Worm (Caenorhabditis elegans): ENCODE results near the gene grl-10.

grl-10 gene

ce11 chrV:7737710-7738109 is 36.6 kb upstream of the grl-10 start, which contains the start of gene srr-9:
TSS of gene srr-9 (plus strand) at chrV:7738010.
- TF ChIP-seq somi-1 (GFP tag; optimal IDR thresholded peaks at IDR 0.05) (no peak), let-526 (GFP tag; IDR thresholded peaks at IDR 0.05) (no peak), F37B4.10 (GFP tag; IDR thresholded peaks at IDR 0.05) (no peak), hmg-1.2 (GFP tag; IDR thresholded peaks at IDR 0.05) (0 out of 2 replicates have a peak, but pooled peaks have one; percentile 10), ceh-100 (GFP tag; IDR thresholded peaks at IDR 0.05) (no peak), nhr-90 (tag; optimal IDR thresholded peaks at IDR 0.05) (no peak)

DNA sequence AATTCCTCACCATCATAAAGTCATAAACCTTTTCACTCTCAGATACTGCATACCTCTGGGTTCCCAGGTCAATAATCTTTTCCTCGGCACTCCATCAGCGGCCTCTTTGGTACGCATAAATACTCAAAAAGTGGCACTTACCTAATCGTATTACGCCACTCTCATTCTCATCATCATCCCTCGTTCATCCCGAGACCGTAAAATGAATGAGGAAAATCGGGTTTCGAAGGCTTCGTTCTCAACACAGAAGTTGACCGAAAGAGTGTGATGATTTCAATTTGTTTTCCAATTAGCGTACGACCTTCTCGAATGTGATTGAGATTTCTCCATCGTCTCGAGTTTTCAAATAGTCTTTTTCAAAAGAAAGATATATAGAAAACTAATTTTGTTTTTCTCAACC is 34.4 kb upstream of the grl-10 start:
- TF ChIP-seq nhr-179 (tag; optimal IDR thresholded peaks at IDR 0.05) (no peak), efl-1 (GFP tag; optimal IDR thresholded peaks at IDR 0.05) (no peak)

DNA sequence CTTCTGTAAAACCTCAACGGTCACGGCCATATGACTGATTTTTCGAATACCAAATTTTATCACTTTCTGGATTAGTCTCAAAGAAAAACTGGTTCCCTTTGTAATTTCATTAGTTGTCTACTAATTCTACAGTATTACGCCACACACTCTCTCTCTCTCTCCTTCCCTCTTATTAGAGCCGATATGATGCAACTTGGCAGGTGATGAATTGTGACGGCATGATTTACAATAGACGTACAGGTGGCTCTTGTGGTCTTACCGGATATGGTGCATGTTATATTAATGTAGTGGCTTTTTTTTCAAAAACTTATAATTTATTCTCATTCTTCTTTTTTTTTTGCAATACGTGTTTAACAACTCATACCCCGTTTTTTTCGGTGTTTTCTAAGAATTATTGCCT is 32.4 kb upstream of the grl-10 start:
- TF ChIP-seq snpc-4 (GFP tag; optimal IDR thresholded peaks at IDR 0.05): no peak
- TF ChIP-seq snpc-4 (tag; optimal IDR thresholded peaks at IDR 0.05): no peak
- no peak for TF ChIP-seq ztf-28 (GFP tag; IDR thresholded peaks at IDR 0.05)
- TF ChIP-seq K12H6.12 (tag; optimal IDR thresholded peaks at IDR 0.05): no peak
- no peak for TF ChIP-seq sdz-38 (tag; optimal IDR thresholded peaks at IDR 0.05)
- TF ChIP-seq somi-1 (GFP tag; optimal IDR thresholded peaks at IDR 0.05): no peak
- no peak for TF ChIP-seq egl-18 (GFP tag; IDR thresholded peaks at IDR 0.05)
- TF ChIP-seq ztf-6 (GFP tag; IDR thresholded peaks at IDR 0.05): no peak
- TF ChIP-seq ceh-100 (GFP tag; IDR thresholded peaks at IDR 0.05): no peak

DNA sequence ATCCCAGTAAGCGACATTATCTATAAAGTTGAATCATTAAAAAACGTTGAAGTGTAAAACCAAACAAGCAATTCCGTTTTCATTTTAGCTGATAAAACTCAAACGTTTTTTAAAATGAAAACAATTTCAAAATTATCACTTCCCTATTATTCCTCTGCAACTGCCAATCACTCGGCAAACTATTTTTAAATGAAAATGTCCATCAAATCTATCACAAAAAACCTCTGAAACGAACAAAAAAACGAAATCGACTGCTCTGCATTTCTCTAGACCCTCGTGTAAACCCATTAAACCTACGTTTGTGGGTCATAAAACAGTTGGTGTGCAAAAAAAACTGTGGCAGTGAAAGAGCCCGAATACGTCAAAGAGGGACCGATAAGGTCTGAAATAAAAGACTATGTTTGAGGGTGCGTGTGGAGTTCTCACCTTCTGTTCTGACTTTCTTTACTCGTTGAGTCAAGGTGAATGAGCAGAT is 31.8 kb upstream of the grl-10 start, which contains the start of gene fbxl-5:
Gene fbxl-5 (plus strand): TSS at position 425 of the 475 bp plus-strand sequence.
- TF ChIP-seq F57A8.1 (GFP tag; optimal IDR thresholded peaks at IDR 0.05): no peak
- no peak for TF ChIP-seq ztf-18 (tag; optimal IDR thresholded peaks at IDR 0.05)
- no peak for TF ChIP-seq atf-7 (tag; optimal IDR thresholded peaks at IDR 0.05)
- peak; percentile 78 for TF ChIP-seq nhr-80 (tag; optimal IDR thresholded peaks at IDR 0.05)
- TF ChIP-seq lin-26 (GFP tag; IDR thresholded peaks at IDR 0.05): no peak
- TF ChIP-seq mes-4 (tag; optimal IDR thresholded peaks at IDR 0.05): no peak
- TF ChIP-seq Y56A3A.18 (GFP tag; IDR thresholded peaks at IDR 0.05): no peak
- TF ChIP-seq snpc-4 (GFP tag; optimal IDR thresholded peaks at IDR 0.05): no peak
- TF ChIP-seq snpc-4 (tag; optimal IDR thresholded peaks at IDR 0.05): no peak
- no peak for TF ChIP-seq efl-1 (GFP tag; optimal IDR thresholded peaks at IDR 0.05)
- no peak for TF ChIP-seq cebp-1 (GFP tag; IDR thresholded peaks at IDR 0.05)
- peak; percentile 36 for TF ChIP-seq cebp-1 (tag; optimal IDR thresholded peaks at IDR 0.05)
- no peak for TF ChIP-seq die-1 (tag; optimal IDR thresholded peaks at IDR 0.05)
- no peak for TF ChIP-seq ztf-3 (GFP tag; optimal IDR thresholded peaks at IDR 0.05)
- TF ChIP-seq let-607 (tag; optimal IDR thresholded peaks at IDR 0.05): peak; percentile 33 to 60
- TF ChIP-seq him-1 (tag; optimal IDR thresholded peaks at IDR 0.05): no peak
- TF ChIP-seq ztf-22 (GFP tag; optimal IDR thresholded peaks at IDR 0.05): peak; percentile 27
- no peak for TF ChIP-seq snpc-1.3 (tag; optimal IDR thresholded peaks at IDR 0.05; ENCODE audit: insufficient read depth)
- TF ChIP-seq hsf-1 (GFP tag; IDR thresholded peaks at IDR 0.05): no peak
- TF ChIP-seq C06A6.2 (GFP tag; conservative IDR thresholded peaks at IDR 0.05): no peak
- TF ChIP-seq snpc-3.4 (tag; optimal IDR thresholded peaks at IDR 0.05): no peak
- no peak for TF ChIP-seq Y53F4B.3 (GFP tag; IDR thresholded peaks at IDR 0.05)
- TF ChIP-seq nhr-120 (GFP tag; IDR thresholded peaks at IDR 0.05): no peak
- no peak for TF ChIP-seq D2030.7 (GFP tag; IDR thresholded peaks at IDR 0.05)
- no peak for TF ChIP-seq dpff-1 (tag; optimal IDR thresholded peaks at IDR 0.05)
- TF ChIP-seq lsy-27 (tag; optimal IDR thresholded peaks at IDR 0.05; ENCODE audit: borderline replicate concordance, insufficient read depth): no peak
- no peak for TF ChIP-seq unc-130 (GFP tag; optimal IDR thresholded peaks at IDR 0.05)
